Worm (Caenorhabditis elegans): ENCODE measurements around the gene srh-298.
"Not testable (repeated sequence)": the region's sequence is repeated elsewhere in the genome, so short reads cannot be mapped to it uniquely, and the experiment has no call there.

Gene srh-298

ce11 chrV:17857901-17858300 is 39.2 kb downstream of the srh-298 start:
- TF ChIP-seq sea-1 (GFP tag; conservative IDR thresholded peaks at IDR 0.05) (no peak), B0310.2 (tag; optimal IDR thresholded peaks at IDR 0.05) (no peak), ama-1 (optimal IDR thresholded peaks at IDR 0.05) (no peak), tbx-37 (GFP tag; conservative IDR thresholded peaks at IDR 0.05) (peak; percentile 25; the same call in 1 of the 2 replicates)

- no peak for TF ChIP-seq pes-1 (GFP tag; IDR thresholded peaks at IDR 0.05)
- TF ChIP-seq ceh-13 (GFP tag; optimal IDR thresholded peaks at IDR 0.05) = no peak
- TF ChIP-seq hmg-4 (GFP tag; optimal IDR thresholded peaks at IDR 0.05) = no peak
- TF ChIP-seq tbx-11 (GFP tag; IDR thresholded peaks at IDR 0.05) = no peak
- no peak for TF ChIP-seq hmbx-1 (tag; optimal IDR thresholded peaks at IDR 0.05)
- no peak for TF ChIP-seq B0310.2 (tag; optimal IDR thresholded peaks at IDR 0.05)
- no peak for TF ChIP-seq tbx-37 (GFP tag; conservative IDR thresholded peaks at IDR 0.05)
These were observed 40.4 kb downstream of the srh-298 start for ce11 chrV:17859065-17859464.

DNA sequence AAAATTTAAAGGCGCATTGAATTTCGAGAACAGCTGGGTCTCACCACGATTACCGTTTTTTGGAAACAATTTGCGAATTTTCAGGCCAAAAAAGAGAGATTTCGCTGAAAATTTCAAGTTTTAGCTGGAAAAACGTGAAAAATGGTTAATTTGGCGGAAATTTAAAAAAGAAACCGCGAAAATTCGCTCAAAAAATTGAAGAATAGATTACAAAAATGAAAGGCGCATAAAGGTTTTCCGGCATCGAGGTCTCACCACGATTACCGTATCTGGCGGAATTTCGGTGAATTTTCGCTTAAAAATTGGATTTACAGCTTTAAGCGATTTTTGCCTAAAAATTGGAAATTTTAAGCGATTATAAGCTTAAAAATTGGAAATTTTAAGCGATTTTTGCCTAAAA is 40.9 kb downstream of the srh-298 start:
- TF ChIP-seq sea-1 (GFP tag; conservative IDR thresholded peaks at IDR 0.05) = no peak
- no peak for TF ChIP-seq hnd-1 (tag; optimal IDR thresholded peaks at IDR 0.05)
- no peak for TF ChIP-seq pes-1 (GFP tag; IDR thresholded peaks at IDR 0.05)
- no peak for TF ChIP-seq tra-4 (tag; optimal IDR thresholded peaks at IDR 0.05)
- no peak for TF ChIP-seq ama-1 (optimal IDR thresholded peaks at IDR 0.05)
- TF ChIP-seq ets-7 (tag; optimal IDR thresholded peaks at IDR 0.05) = no peak
- no peak for TF ChIP-seq hmg-4 (GFP tag; optimal IDR thresholded peaks at IDR 0.05)
- no peak for TF ChIP-seq ceh-36 (tag; optimal IDR thresholded peaks at IDR 0.05)
- TF ChIP-seq hmbx-1 (tag; optimal IDR thresholded peaks at IDR 0.05) = no peak
- no peak for TF ChIP-seq B0310.2 (tag; optimal IDR thresholded peaks at IDR 0.05)
- no peak for TF ChIP-seq scrt-1 (GFP tag; IDR thresholded peaks at IDR 0.05)
- TF ChIP-seq tbx-11 (GFP tag; IDR thresholded peaks at IDR 0.05) = no peak
- no peak for TF ChIP-seq F13C5.2 (tag; optimal IDR thresholded peaks at IDR 0.05)
- TF ChIP-seq flt-1 (GFP tag; IDR thresholded peaks at IDR 0.05) = no peak
- TF ChIP-seq aly-1 (tag; optimal IDR thresholded peaks at IDR 0.05) = no peak

DNA sequence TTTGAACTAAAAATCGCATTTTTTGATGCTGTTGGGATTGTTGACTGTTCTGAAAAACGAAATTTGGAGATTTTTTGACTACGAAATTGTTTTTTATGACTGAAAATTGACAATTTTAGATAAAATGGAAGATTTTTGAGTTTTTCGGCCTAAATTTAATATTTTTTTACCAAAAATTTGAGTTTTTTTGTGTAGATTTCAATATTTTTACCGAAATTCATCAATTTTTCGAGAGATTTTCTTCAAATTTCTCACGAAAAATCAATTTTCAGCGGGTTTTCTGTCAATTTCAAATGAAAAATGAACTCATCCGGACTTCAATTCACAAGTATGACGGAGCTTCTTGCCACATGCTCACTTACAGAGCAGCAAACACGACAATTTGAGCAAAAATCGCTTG is 46.6 kb downstream of the srh-298 start, which contains the start of gene Y59A8A.8:
TSS of gene Y59A8A.8 (plus strand) at position 301 of the 400 bp plus-strand sequence.
- not testable (repeated sequence) for TF ChIP-seq hnd-1 (tag; optimal IDR thresholded peaks at IDR 0.05); ama-1 (optimal IDR thresholded peaks at IDR 0.05); B0310.2 (tag; optimal IDR thresholded peaks at IDR 0.05)

DNA sequence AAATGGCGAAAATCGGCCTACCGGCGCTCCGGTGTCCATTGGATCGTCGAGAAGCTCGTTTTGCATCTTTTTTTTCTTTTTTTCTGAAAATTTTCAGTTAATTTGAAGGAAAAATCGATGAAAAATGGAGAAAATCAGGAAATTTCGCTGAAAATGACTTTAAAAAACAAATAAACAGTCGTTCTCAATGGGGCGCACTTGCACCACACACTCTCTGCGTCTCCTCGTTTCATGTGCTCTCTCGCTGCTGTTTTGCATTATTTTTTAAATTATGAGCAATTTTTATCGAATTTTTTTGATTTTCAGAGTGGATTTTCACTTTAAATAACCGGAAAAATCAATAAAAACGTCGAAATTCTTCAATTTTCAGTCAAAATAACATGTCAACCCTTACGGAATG is 51.9 kb downstream of the srh-298 start, which contains the start of gene csn-1:
TSS of gene csn-1 (minus strand) at position 83 of the 400 bp plus-strand sequence.
- TF ChIP-seq pes-1 (GFP tag; IDR thresholded peaks at IDR 0.05) = no peak
- TF ChIP-seq ceh-13 (GFP tag; optimal IDR thresholded peaks at IDR 0.05) = no peak
- TF ChIP-seq sea-1 (GFP tag; conservative IDR thresholded peaks at IDR 0.05) = no peak
- no peak for TF ChIP-seq F13C5.2 (tag; optimal IDR thresholded peaks at IDR 0.05)
- TF ChIP-seq tra-4 (tag; optimal IDR thresholded peaks at IDR 0.05) = no peak
- TF ChIP-seq scrt-1 (GFP tag; IDR thresholded peaks at IDR 0.05) = no peak
- TF ChIP-seq B0310.2 (tag; optimal IDR thresholded peaks at IDR 0.05) = no peak
- TF ChIP-seq hmg-4 (GFP tag; optimal IDR thresholded peaks at IDR 0.05) = no peak
- no peak for TF ChIP-seq ama-1 (optimal IDR thresholded peaks at IDR 0.05)
- no peak for TF ChIP-seq ets-7 (tag; optimal IDR thresholded peaks at IDR 0.05)
- no peak for TF ChIP-seq ceh-36 (tag; optimal IDR thresholded peaks at IDR 0.05)
- TF ChIP-seq hmbx-1 (tag; optimal IDR thresholded peaks at IDR 0.05) = no peak
- no peak for TF ChIP-seq tbx-11 (GFP tag; IDR thresholded peaks at IDR 0.05)
- TF ChIP-seq tbx-37 (GFP tag; conservative IDR thresholded peaks at IDR 0.05) = no peak
